5 fruit fly cellular contexts compared by ENCODE assay signal in the genomic region with DNA sequence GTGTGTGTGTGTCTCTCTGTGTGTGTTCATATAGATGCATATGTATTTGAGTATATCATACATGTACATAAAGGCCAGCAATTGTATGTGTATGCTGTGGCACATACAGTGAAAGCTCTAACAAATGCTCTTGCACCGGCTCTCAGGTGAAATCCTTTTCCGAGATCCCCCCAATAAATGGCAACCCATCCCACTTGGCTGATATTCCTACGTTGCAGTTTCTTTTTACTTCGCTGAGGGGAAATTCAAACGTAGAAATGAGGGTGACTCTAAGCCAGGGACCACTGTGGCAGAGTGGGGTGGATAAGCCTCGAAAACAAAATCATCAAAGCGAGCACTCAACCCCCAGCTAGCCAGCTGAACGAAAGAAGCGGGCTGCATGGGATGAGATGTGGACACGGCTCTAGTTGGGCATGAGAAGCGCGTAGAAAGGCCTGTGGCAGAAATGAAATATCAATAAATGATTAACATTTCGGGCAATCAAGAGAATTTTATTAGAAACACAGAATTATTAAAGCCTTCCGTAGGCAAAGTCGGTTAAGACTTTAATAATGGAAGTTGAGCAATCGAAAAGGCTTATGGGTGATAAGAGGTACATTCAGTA.
TF ChIP-seq lines count a peak whose summit lies in the region.

No protein-coding gene starts in this region.

- peak; percentile 77 for TF ChIP-seq CTCF in whole organism, embryonic (GFP tag; optimal IDR thresholded peaks at IDR 0.05; lab: Kevin White, UChicago)

TF ChIP-seq in whole organism, adult, 20 proteins besides CTCF, POLR2A, EP300 and RAD21 (continues in another document):
- TF ChIP-seq bab1 (GFP tag; optimal IDR thresholded peaks at IDR 0.05; lab: Kevin White, UChicago), result peak; percentile 38
- no peak for TF ChIP-seq cnc (optimal IDR thresholded peaks at IDR 0.05; lab: Kevin White, UChicago)
- no peak for TF ChIP-seq ovo (GFP tag; optimal IDR thresholded peaks at IDR 0.05; lab: Kevin White, UChicago)
- no peak for TF ChIP-seq CG11617 (GFP tag; optimal IDR thresholded peaks at IDR 0.05; lab: Kevin White, UChicago)
- peak; percentile 44 for TF ChIP-seq tj (GFP tag; optimal IDR thresholded peaks at IDR 0.05; lab: Kevin White, UChicago)
- TF ChIP-seq CG12768 (GFP tag; optimal IDR thresholded peaks at IDR 0.05; lab: Kevin White, UChicago), result peak; percentile 98
- peak; percentile 73 for TF ChIP-seq pad (GFP tag; optimal IDR thresholded peaks at IDR 0.05; lab: Kevin White, UChicago)
- TF ChIP-seq CG33017 (tag; optimal IDR thresholded peaks at IDR 0.05; lab: Kevin White, UChicago), result peak; percentile 96
- TF ChIP-seq CG5204 (GFP tag; optimal IDR thresholded peaks at IDR 0.05; lab: Kevin White, UChicago), result peak; percentile 94
- peak; percentile 96 for TF ChIP-seq Clk (GFP tag; optimal IDR thresholded peaks at IDR 0.05; lab: Kevin White, UChicago)
- TF ChIP-seq CG14711 (tag; optimal IDR thresholded peaks at IDR 0.05; lab: Kevin White, UChicago), result peak; percentile 88
- peak; percentile 90 for TF ChIP-seq CG7101 (tag; optimal IDR thresholded peaks at IDR 0.05; lab: Kevin White, UChicago)
- TF ChIP-seq Mnt (GFP tag; optimal IDR thresholded peaks at IDR 0.05; lab: Kevin White, UChicago), result peak; percentile 82
- peak; percentile 95 for TF ChIP-seq toe (GFP tag; optimal IDR thresholded peaks at IDR 0.05; lab: Kevin White, UChicago)
- peak; percentile 92 for TF ChIP-seq Hr96 (GFP tag; optimal IDR thresholded peaks at IDR 0.05; lab: Kevin White, UChicago)
- peak; percentile 95 for TF ChIP-seq kay (GFP tag; lab: Kevin White, UChicago; ENCODE audit: borderline replicate concordance)

TF ChIP-seq in whole organism, embryonic, 481 proteins besides CTCF, POLR2A, EP300 and RAD21 (continues in another document):
- TF ChIP-seq CHES-1-like (GFP tag; optimal IDR thresholded peaks at IDR 0.05; lab: Kevin White, UChicago), result peak; percentile 99
- no peak for TF ChIP-seq CG13287 (GFP tag; IDR thresholded peaks at IDR 0.05; lab: Robert Waterston, UW; ENCODE audit: partially characterized antibody)
- TF ChIP-seq tio (GFP tag; optimal IDR thresholded peaks at IDR 0.05; lab: Kevin White, UChicago), result peak; percentile 97
- peak; percentile 100 for TF ChIP-seq tgo (GFP tag; IDR thresholded peaks at IDR 0.05; lab: Robert Waterston, UW)
- TF ChIP-seq Hsf (GFP tag; optimal IDR thresholded peaks at IDR 0.05; lab: Kevin White, UChicago), result peak; percentile 99
- TF ChIP-seq gcm (GFP tag; optimal IDR thresholded peaks at IDR 0.05; lab: Kevin White, UChicago), result peak; percentile 99
- peak; percentile 100 for TF ChIP-seq ranshi (GFP tag; IDR thresholded peaks at IDR 0.05; lab: Robert Waterston, UW)
- peak; percentile 95 for TF ChIP-seq twi (tag; optimal IDR thresholded peaks at IDR 0.05; lab: Kevin White, UChicago)
- peak; percentile 99 for TF ChIP-seq Lim3 (GFP tag; IDR thresholded peaks at IDR 0.05; lab: Robert Waterston, UW)
- TF ChIP-seq Aef1 (GFP tag; IDR thresholded peaks at IDR 0.05; lab: Robert Waterston, UW), result peak; percentile 100
- peak; percentile 100 for TF ChIP-seq CG17829 (tag; optimal IDR thresholded peaks at IDR 0.05; lab: Kevin White, UChicago)
- peak; percentile 100 for TF ChIP-seq ind (GFP tag; optimal IDR thresholded peaks at IDR 0.05; lab: Kevin White, UChicago)
- TF ChIP-seq H2.0 (GFP tag; IDR thresholded peaks at IDR 0.05; lab: Robert Waterston, UW), result peak; percentile 100
- peak; percentile 99 for TF ChIP-seq repo (GFP tag; optimal IDR thresholded peaks at IDR 0.05; lab: Kevin White, UChicago)
- TF ChIP-seq CG32772 (GFP tag; IDR thresholded peaks at IDR 0.05; lab: Robert Waterston, UW), result peak; percentile 100
- no peak for TF ChIP-seq yki (optimal IDR thresholded peaks at IDR 0.05; lab: Kevin White, UChicago)
- peak; percentile 100 for TF ChIP-seq H15 (GFP tag; IDR thresholded peaks at IDR 0.05; lab: Robert Waterston, UW)

TF ChIP-seq in whole organism, prepupa, 60 proteins besides CTCF, POLR2A, EP300 and RAD21 (continues in another document):
- TF ChIP-seq CG6808 (GFP tag; optimal IDR thresholded peaks at IDR 0.05; lab: Kevin White, UChicago) (peak; percentile 85), CG6854 (GFP tag; optimal IDR thresholded peaks at IDR 0.05; lab: Kevin White, UChicago) (peak; percentile 89), CG10669 (GFP tag; optimal IDR thresholded peaks at IDR 0.05; lab: Kevin White, UChicago) (peak; percentile 97), CG4318 (GFP tag; optimal IDR thresholded peaks at IDR 0.05; lab: Kevin White, UChicago) (peak; percentile 92), Eip78C (GFP tag; lab: Kevin White, UChicago) (peak; percentile 99), salr (GFP tag; optimal IDR thresholded peaks at IDR 0.05; lab: Kevin White, UChicago) (peak; percentile 60 to 93), CG31627 (GFP tag; optimal IDR thresholded peaks at IDR 0.05; lab: Kevin White, UChicago) (peak; percentile 98), vri (GFP tag; optimal IDR thresholded peaks at IDR 0.05; lab: Kevin White, UChicago) (peak; percentile 95), CG8119 (GFP tag; IDR thresholded peaks at IDR 0.05; lab: Robert Waterston, UW) (peak; percentile 99), fd59A (GFP tag; optimal IDR thresholded peaks at IDR 0.05; lab: Kevin White, UChicago) (peak; percentile 92), pdm3 (GFP tag; optimal IDR thresholded peaks at IDR 0.05; lab: Kevin White, UChicago) (peak; percentile 99), CG6792 (GFP tag; optimal IDR thresholded peaks at IDR 0.05; lab: Kevin White, UChicago) (peak; percentile 96), achi (GFP tag; optimal IDR thresholded peaks at IDR 0.05; lab: Kevin White, UChicago) (peak; percentile 94), CG8632 (GFP tag; optimal IDR thresholded peaks at IDR 0.05; lab: Kevin White, UChicago) (peak; percentile 85), Blimp-1 (GFP tag; optimal IDR thresholded peaks at IDR 0.05; lab: Kevin White, UChicago) (peak; percentile 85), CG9139 (GFP tag; optimal IDR thresholded peaks at IDR 0.05; lab: Kevin White, UChicago) (peak; percentile 87), CG16779 (tag; optimal IDR thresholded peaks at IDR 0.05; lab: Kevin White, UChicago) (peak; percentile 93), Smox (GFP tag; optimal IDR thresholded peaks at IDR 0.05; lab: Kevin White, UChicago) (peak; percentile 94)

TF ChIP-seq in whole organism, pupa, 21 proteins besides CTCF, POLR2A, EP300 and RAD21 (continues in another document):
- TF ChIP-seq rn (GFP tag; IDR thresholded peaks at IDR 0.05; lab: Robert Waterston, UW) (peak; percentile 98), CG9948 (tag; optimal IDR thresholded peaks at IDR 0.05; lab: Kevin White, UChicago) (peak; percentile 93), CG8159 (tag; optimal IDR thresholded peaks at IDR 0.05; lab: Kevin White, UChicago) (peak; percentile 92), D1 (tag; optimal IDR thresholded peaks at IDR 0.05; lab: Kevin White, UChicago) (peak; percentile 47), fd96Ca (GFP tag; IDR thresholded peaks at IDR 0.05; lab: Robert Waterston, UW) (peak; percentile 100), Pif1A (GFP tag; optimal IDR thresholded peaks at IDR 0.05; lab: Kevin White, UChicago) (peak; percentile 99), Snoo (tag; optimal IDR thresholded peaks at IDR 0.05; lab: Kevin White, UChicago) (peak; percentile 87), CG8301 (tag; optimal IDR thresholded peaks at IDR 0.05; lab: Kevin White, UChicago) (peak; percentile 98), CG12605 (GFP tag; IDR thresholded peaks at IDR 0.05; lab: Robert Waterston, UW) (peak; percentile 99), CG14655 (GFP tag; optimal IDR thresholded peaks at IDR 0.05; lab: Kevin White, UChicago) (peak; percentile 96), CG15710 (tag; optimal IDR thresholded peaks at IDR 0.05; lab: Kevin White, UChicago) (peak; percentile 94), CG10348 (GFP tag; IDR thresholded peaks at IDR 0.05; lab: Robert Waterston, UW) (peak; percentile 98), EcR (GFP tag; optimal IDR thresholded peaks at IDR 0.05; lab: Kevin White, UChicago) (peak; percentile 84), CG32121 (GFP tag; IDR thresholded peaks at IDR 0.05; lab: Robert Waterston, UW) (peak; percentile 100), Pif1B (GFP tag; optimal IDR thresholded peaks at IDR 0.05; lab: Kevin White, UChicago) (peak; percentile 99), CG4496 (GFP tag; IDR thresholded peaks at IDR 0.05; lab: Robert Waterston, UW) (peak; percentile 100), CG34367 (tag; optimal IDR thresholded peaks at IDR 0.05; lab: Kevin White, UChicago) (peak; percentile 94), Ets98B (GFP tag; IDR thresholded peaks at IDR 0.05; lab: Robert Waterston, UW) (peak; percentile 100), gl (tag; optimal IDR thresholded peaks at IDR 0.05; lab: Kevin White, UChicago) (peak; percentile 92)

TF ChIP-seq in whole organism, wandering third instar larva, 38 proteins besides CTCF, POLR2A, EP300 and RAD21 (continues in another document):
- TF ChIP-seq Hr78 (GFP tag; optimal IDR thresholded peaks at IDR 0.05; lab: Kevin White, UChicago), result no peak
- peak; percentile 94 for TF ChIP-seq Sp1 (GFP tag; optimal IDR thresholded peaks at IDR 0.05; lab: Kevin White, UChicago)
- peak; percentile 95 for TF ChIP-seq tai (GFP tag; optimal IDR thresholded peaks at IDR 0.05; lab: Kevin White, UChicago)
- TF ChIP-seq dmrt93B (GFP tag; optimal IDR thresholded peaks at IDR 0.05; lab: Kevin White, UChicago), result peak; percentile 92
- peak; percentile 81 for TF ChIP-seq dsf (GFP tag; optimal IDR thresholded peaks at IDR 0.05; lab: Kevin White, UChicago; ENCODE audit: borderline replicate concordance)
- TF ChIP-seq fru (GFP tag; optimal IDR thresholded peaks at IDR 0.05; lab: Kevin White, UChicago), result peak; percentile 97
- TF ChIP-seq pan (optimal IDR thresholded peaks at IDR 0.05; lab: Kevin White, UChicago), result no peak
- peak; percentile 89 for TF ChIP-seq GATAd (GFP tag; optimal IDR thresholded peaks at IDR 0.05; lab: Kevin White, UChicago)
- no peak for TF ChIP-seq dl (GFP tag; optimal IDR thresholded peaks at IDR 0.05; lab: Kevin White, UChicago; ENCODE audit: insufficient read depth in 1 of 2, partially characterized antibody in 2 of 2)
- no peak for TF ChIP-seq Myc (optimal IDR thresholded peaks at IDR 0.05; lab: Kevin White, UChicago)
- TF ChIP-seq brk (GFP tag; optimal IDR thresholded peaks at IDR 0.05; lab: Kevin White, UChicago), result peak; percentile 94
- no peak for TF ChIP-seq Dfd (GFP tag; optimal IDR thresholded peaks at IDR 0.05; lab: Kevin White, UChicago)
- peak; percentile 91 for TF ChIP-seq CrebA (GFP tag; optimal IDR thresholded peaks at IDR 0.05; lab: Kevin White, UChicago; ENCODE audit: borderline replicate concordance)
- peak; percentile 80 for TF ChIP-seq Hr83 (GFP tag; optimal IDR thresholded peaks at IDR 0.05; lab: Kevin White, UChicago; ENCODE audit: poor library complexity, severe bottlenecking)
- TF ChIP-seq Jra (GFP tag; optimal IDR thresholded peaks at IDR 0.05; lab: Kevin White, UChicago), result peak; percentile 92
- TF ChIP-seq woc (GFP tag; optimal IDR thresholded peaks at IDR 0.05; lab: Kevin White, UChicago), result peak; percentile 98
- TF ChIP-seq sv (GFP tag; optimal IDR thresholded peaks at IDR 0.05; lab: Kevin White, UChicago), result peak; percentile 98
- peak; percentile 98 for TF ChIP-seq CG32264 (GFP tag; optimal IDR thresholded peaks at IDR 0.05; lab: Kevin White, UChicago)
- TF ChIP-seq Dif (GFP tag; optimal IDR thresholded peaks at IDR 0.05; lab: Kevin White, UChicago; ENCODE audit: partially characterized antibody), result no peak
- TF ChIP-seq Abd-B (GFP tag; optimal IDR thresholded peaks at IDR 0.05; lab: Kevin White, UChicago), result no peak
